Worm (Caenorhabditis elegans) whole organism, midembryonic: Measurements from ENCODE around the gene fox-1.

ENCODE experiments used
- T22C8.4 ChIP-seq: fragments of 200-800 bp; sonication (Bioruptor generic); IDR thresholded peaks from 2 replicates; pipeline ENCODE4 v1.3.6; 2022; ENCODE audit warnings: missing genetic modification characterization, missing compliant biosample characterization
- cog-1 ChIP-seq: sonication (generic microtip); optimal IDR thresholded peaks from 2 replicates; lab custom pipeline; 2016; ENCODE audit warnings: missing genetic modification characterization, missing compliant biosample characterization
- flt-1 ChIP-seq: fragments of 200-800 bp; sonication (Bioruptor generic); IDR thresholded peaks from 2 replicates; pipeline ENCODE4 v1.3.6; 2022; ENCODE audit warnings: missing genetic modification characterization, missing compliant biosample characterization
- klf-2 ChIP-seq: fragments of 200-800 bp; sonication (Bioruptor generic); conservative IDR thresholded peaks from 2 replicates; pipeline ENCODE4 v1.3.6; 2022; ENCODE audit warnings: missing genetic modification reagents, missing genetic modification characterization, missing compliant biosample characterization
- med-1 ChIP-seq: sonication (generic microtip); optimal IDR thresholded peaks from 2 replicates; lab custom pipeline; 2017; ENCODE audit warnings: missing genetic modification characterization, mild to moderate bottlenecking, missing compliant biosample characterization, antibody characterized with exemption, missing genetic modification reagents; ENCODE audit not compliant: insufficient read depth
- ref-1 ChIP-seq: fragments of 200-800 bp; sonication (Bioruptor generic); conservative IDR thresholded peaks from 2 replicates; pipeline ENCODE4 v1.3.6; 2022; ENCODE audit warnings: missing genetic modification reagents, missing genetic modification characterization, missing compliant biosample characterization
- tab-1 ChIP-seq: fragments of 200-800 bp; sonication (Bioruptor generic); IDR thresholded peaks from 2 replicates; pipeline ENCODE4 v1.3.6; 2022; ENCODE audit warnings: missing genetic modification characterization, missing compliant biosample characterization
- ztf-23 ChIP-seq: fragments of 200-800 bp; sonication (Bioruptor generic); IDR thresholded peaks from 2 replicates; pipeline ENCODE4 v1.3.6; 2022; ENCODE audit warnings: missing genetic modification reagents, missing genetic modification characterization, missing compliant biosample characterization
- ztf-29 ChIP-seq: fragments of 200-800 bp; sonication (Bioruptor generic); IDR thresholded peaks from 2 replicates; pipeline ENCODE4 v1.3.6; 2022; ENCODE audit warnings: missing genetic modification reagents, missing genetic modification characterization, missing compliant biosample characterization

The fox-1 gene

ce11 chrX:2407167-2407566, 52.5 kb downstream of the fox-1 start, which contains the start of gene mtpn-1:
Gene mtpn-1, plus strand, starts transcription at chrX:2407467.
- TF ChIP-seq ztf-23 (GFP tag; lab: Robert Waterston, UW) (no peak), cog-1 (tag; lab: Kevin White, UChicago) (no peak), tab-1 (no peak), ztf-29 (no peak), T22C8.4 (GFP tag; lab: Robert Waterston, UW) (no peak), flt-1 (GFP tag; lab: Robert Waterston, UW) (no peak), ref-1 (no peak), klf-2 (GFP tag; lab: Robert Waterston, UW) (no peak), med-1 (GFP tag; lab: Kevin White, UChicago) (no peak)

- no peak for TF ChIP-seq klf-2 (GFP tag; lab: Robert Waterston, UW)
- no peak for TF ChIP-seq flt-1 (GFP tag; lab: Robert Waterston, UW)
- TF ChIP-seq T22C8.4 (GFP tag; lab: Robert Waterston, UW) = no peak
- TF ChIP-seq med-1 (GFP tag; lab: Kevin White, UChicago) = no peak
- TF ChIP-seq cog-1 (tag; lab: Kevin White, UChicago) = no peak
These were observed 56.0 kb downstream of the fox-1 start, which contains the start of gene C43H6.4 for ce11 chrX:2403724-2404123. Gene C43H6.4, plus strand, starts transcription at chrX:2404024.

ce11 chrX:2401883-2402282, 57.8 kb downstream of the fox-1 start, which contains the start of gene dhhc-9:
Gene dhhc-9, minus strand, starts transcription at chrX:2402036.
- no peak for TF ChIP-seq ref-1
- no peak for TF ChIP-seq T22C8.4 (GFP tag; lab: Robert Waterston, UW)
- no peak for TF ChIP-seq ztf-23 (GFP tag; lab: Robert Waterston, UW)
- no peak for TF ChIP-seq med-1 (GFP tag; lab: Kevin White, UChicago)
- 0 out of 2 replicates have a peak, but pooled peaks have one; percentile 34 for TF ChIP-seq flt-1 (GFP tag; lab: Robert Waterston, UW)
- TF ChIP-seq cog-1 (tag; lab: Kevin White, UChicago) = peak; percentile 27
- TF ChIP-seq ztf-29 = no peak
